Worm (Caenorhabditis elegans) whole organism, L3 larva: ENCODE data around the gene swp-1.
A peak's percentile ranks its signal among the peaks of the same experiment; 100 is the strongest.

ENCODE experiments used
- ama-1 ChIP-seq: fragments of 150-350 bp; optimal IDR thresholded peaks from 2 replicates; lab custom pipeline; 2018
- ceh-16 ChIP-seq: sonication (generic microtip); optimal IDR thresholded peaks from 2 replicates; lab custom pipeline; 2017; ENCODE audit warnings: missing biosample characterization, missing genetic modification characterization
- lin-39 ChIP-seq: fragments of 150-350 bp; optimal IDR thresholded peaks from 2 replicates; lab custom pipeline; 2018; ENCODE audit warnings: missing biosample characterization, missing genetic modification reagents, missing genetic modification characterization
- zag-1 ChIP-seq: fragments of 150-350 bp; optimal IDR thresholded peaks from 2 replicates; lab custom pipeline; 2014; ENCODE audit warnings: missing biosample characterization, missing genetic modification characterization

DNA sequence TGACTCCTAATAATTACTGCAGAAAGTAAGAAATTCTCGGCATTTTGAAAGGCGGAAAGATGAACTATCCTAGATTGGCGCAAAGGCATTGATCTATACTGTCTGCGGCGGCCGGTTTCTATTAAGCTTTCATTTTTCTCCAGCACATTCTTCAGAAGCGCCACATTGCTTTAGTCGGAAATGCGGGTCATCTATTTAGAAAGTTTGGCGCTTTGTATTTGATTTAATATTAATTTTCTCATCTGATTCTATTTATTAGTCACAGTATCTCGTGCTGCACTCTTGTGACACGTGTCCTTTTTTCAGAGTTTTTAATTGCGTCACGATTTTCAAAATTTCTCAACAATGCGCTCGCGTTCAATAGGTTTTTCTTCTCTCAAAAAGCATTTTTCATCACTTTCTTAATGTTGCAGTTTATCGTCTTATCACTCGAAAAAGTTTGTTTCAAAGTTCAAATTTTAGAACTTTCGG lies 9.7 kb upstream of the swp-1 start:
- TF ChIP-seq zag-1 (tag; lab: Kevin White, UChicago) (no peak), lin-39 (no peak), ceh-16 (tag; lab: Kevin White, UChicago) (no peak), ama-1 (lab: Kevin White, UChicago) (peak; percentile 59)
